Worm (Caenorhabditis elegans) whole organism, L4 larva: ENCODE measurements around the gene spin-2.

ENCODE experiments used
- F49E8.2 ChIP-seq: sonication (generic microtip); optimal IDR thresholded peaks from 2 replicates; lab custom pipeline; 2016; ENCODE audit warnings: missing compliant biosample characterization, mild to moderate bottlenecking, missing genetic modification characterization, borderline replicate concordance
- ZK337.2 ChIP-seq: fragments of 200-800 bp; sonication (Bioruptor generic); IDR thresholded peaks from 2 replicates; pipeline ENCODE4 v1.3.6; 2022; ENCODE audit warnings: missing genetic modification reagents, missing genetic modification characterization, missing compliant biosample characterization
- aly-2 ChIP-seq: sonication (generic microtip); optimal IDR thresholded peaks from 2 replicates; lab custom pipeline; 2018; ENCODE audit warnings: missing biosample characterization, missing genetic modification characterization
- ama-1 ChIP-seq: fragments of 150-350 bp; optimal IDR thresholded peaks from 2 replicates; lab custom pipeline; 2014; ENCODE audit warnings: inconsistent platforms, mixed read lengths
- arid-1 ChIP-seq: fragments of 200-800 bp; sonication (Bioruptor generic); conservative IDR thresholded peaks from 2 replicates; pipeline ENCODE4 v1.3.6; 2022; ENCODE audit warnings: missing genetic modification reagents, missing genetic modification characterization, missing compliant biosample characterization
- ceh-20 ChIP-seq: fragments of 200-800 bp; sonication (Bioruptor generic); IDR thresholded peaks from 2 replicates; pipeline ENCODE4 v1.3.6; 2022; ENCODE audit warnings: missing genetic modification reagents, missing genetic modification characterization, missing compliant biosample characterization
- ceh-82 ChIP-seq: sonication (generic microtip); optimal IDR thresholded peaks from 2 replicates; lab custom pipeline; 2017; ENCODE audit warnings: missing biosample characterization, missing genetic modification characterization
- ces-1 ChIP-seq: fragments of 150-350 bp; sonication (generic microtip); optimal IDR thresholded peaks from 4 replicates; lab custom pipeline; 2014; ENCODE audit warnings: missing biosample characterization, missing genetic modification reagents, missing genetic modification characterization
- daf-12 ChIP-seq: fragments of 150-350 bp; optimal IDR thresholded peaks from 2 replicates; lab custom pipeline; 2014; ENCODE audit warnings: missing biosample characterization, missing genetic modification reagents, missing genetic modification characterization
- dmd-6 ChIP-seq: fragments of 200-800 bp; sonication (Bioruptor generic); IDR thresholded peaks from 2 replicates; pipeline ENCODE4 v1.3.6; 2022; ENCODE audit warnings: missing genetic modification reagents, missing genetic modification characterization, missing compliant biosample characterization
- dmd-9 ChIP-seq: fragments of 200-800 bp; sonication (Bioruptor generic); IDR thresholded peaks from 2 replicates; pipeline ENCODE4 v1.3.6; 2022; ENCODE audit warnings: missing genetic modification reagents, missing genetic modification characterization, missing compliant biosample characterization
- egl-43 ChIP-seq: fragments of 200-800 bp; sonication (Bioruptor generic); IDR thresholded peaks from 2 replicates; pipeline ENCODE4 v1.3.6; 2022; ENCODE audit warnings: missing genetic modification reagents, missing genetic modification characterization, missing compliant biosample characterization
- fkh-10 ChIP-seq: fragments of 150-350 bp; optimal IDR thresholded peaks from 2 replicates; lab custom pipeline; 2014; ENCODE audit warnings: missing biosample characterization, missing genetic modification reagents, missing genetic modification characterization
- gei-8 ChIP-seq: fragments of 200-800 bp; sonication (Bioruptor generic); optimal IDR thresholded peaks from 2 replicates; lab custom pipeline; 2018; ENCODE audit warnings: mild to moderate bottlenecking, missing genetic modification characterization, missing compliant biosample characterization
- hlh-11 ChIP-seq: fragments of 200-800 bp; sonication (Bioruptor generic); optimal IDR thresholded peaks from 2 replicates; lab custom pipeline; 2018; ENCODE audit warnings: mild to moderate bottlenecking, missing genetic modification characterization, missing compliant biosample characterization
- hlh-30 ChIP-seq: sonication (generic microtip); optimal IDR thresholded peaks from 2 replicates; lab custom pipeline; 2017; ENCODE audit warnings: antibody characterized with exemption, mild to moderate bottlenecking, missing genetic modification characterization, missing compliant biosample characterization; ENCODE audit not compliant: insufficient read depth
- jun-1 ChIP-seq: fragments of 150-350 bp; optimal IDR thresholded peaks from 2 replicates; lab custom pipeline; 2014; ENCODE audit warnings: missing biosample characterization, missing genetic modification reagents, missing genetic modification characterization
- lim-7 ChIP-seq: fragments of 200-800 bp; sonication (Bioruptor generic); IDR thresholded peaks from 2 replicates; pipeline ENCODE4 v1.3.6; 2022; ENCODE audit warnings: missing genetic modification characterization, missing compliant biosample characterization
- lin-1 ChIP-seq: fragments of 200-800 bp; sonication (Bioruptor generic); IDR thresholded peaks from 2 replicates; pipeline ENCODE4 v1.3.6; 2022; ENCODE audit warnings: missing genetic modification reagents, missing genetic modification characterization, missing compliant biosample characterization
- lin-15B ChIP-seq: fragments of 150-350 bp; sonication (generic microtip); optimal IDR thresholded peaks from 3 replicates; lab custom pipeline; 2014; ENCODE audit warnings: missing biosample characterization, missing genetic modification characterization
- lin-29 ChIP-seq: fragments of 200-800 bp; sonication (Bioruptor generic); IDR thresholded peaks from 2 replicates; pipeline ENCODE4 v1.3.6; 2022; ENCODE audit warnings: missing genetic modification reagents, missing genetic modification characterization, missing compliant biosample characterization
- lin-38 ChIP-seq: fragments of 200-800 bp; sonication (Bioruptor generic); IDR thresholded peaks from 2 replicates; pipeline ENCODE4 v1.3.6; 2022; ENCODE audit warnings: missing genetic modification reagents, missing genetic modification characterization, missing compliant biosample characterization
- lin-39 ChIP-seq: fragments of 150-350 bp; optimal IDR thresholded peaks from 2 replicates; lab custom pipeline; 2014; ENCODE audit warnings: missing biosample characterization, missing genetic modification reagents, missing genetic modification characterization
- madf-5 ChIP-seq, 2 experiments: fragments of 200-800 bp; sonication (Bioruptor generic); IDR thresholded peaks; 2 replicates each; pipeline ENCODE4 v1.3.6; 2022; ENCODE audit warnings: missing compliant biosample characterization in 2 of 2, missing genetic modification characterization in 2 of 2
- mep-1 ChIP-seq: fragments of 150-350 bp; sonication (generic microtip); optimal IDR thresholded peaks from 3 replicates; lab custom pipeline; 2014; ENCODE audit warnings: missing biosample characterization, missing genetic modification characterization
- mxl-3 ChIP-seq: fragments of 200-800 bp; sonication (Bioruptor generic); optimal IDR thresholded peaks from 2 replicates; lab custom pipeline; 2018; ENCODE audit warnings: mild to moderate bottlenecking, missing genetic modification characterization, missing compliant biosample characterization
- nhr-10 ChIP-seq: fragments of 150-350 bp; optimal IDR thresholded peaks from 2 replicates; lab custom pipeline; 2014; ENCODE audit warnings: missing biosample characterization, missing genetic modification characterization
- nhr-11 ChIP-seq: fragments of 150-350 bp; optimal IDR thresholded peaks from 2 replicates; lab custom pipeline; 2014; ENCODE audit warnings: missing biosample characterization, missing genetic modification characterization
- rbr-2 ChIP-seq: sonication (generic microtip); optimal IDR thresholded peaks from 2 replicates; lab custom pipeline; 2016; ENCODE audit warnings: missing genotype, missing genetic modification characterization, missing compliant biosample characterization
- sdz-12 ChIP-seq: fragments of 200-800 bp; sonication (Bioruptor generic); optimal IDR thresholded peaks from 2 replicates; lab custom pipeline; 2018; ENCODE audit warnings: mild to moderate bottlenecking, missing genetic modification characterization, missing compliant biosample characterization
- skn-1 ChIP-seq: fragments of 150-350 bp; optimal IDR thresholded peaks from 2 replicates; lab custom pipeline; 2014; ENCODE audit warnings: missing biosample characterization, missing genetic modification characterization
- snpc-4 ChIP-seq: fragments of 150-350 bp; optimal IDR thresholded peaks from 2 replicates; lab custom pipeline; 2014; ENCODE audit warnings: missing biosample characterization, missing genetic modification characterization
- tag-97 ChIP-seq: fragments of 200-800 bp; sonication (Bioruptor generic); IDR thresholded peaks from 2 replicates; pipeline ENCODE4 v1.3.6; 2022; ENCODE audit warnings: missing genetic modification characterization, missing compliant biosample characterization
- unc-39 ChIP-seq: sonication (generic microtip); optimal IDR thresholded peaks from 2 replicates; lab custom pipeline; 2017; ENCODE audit warnings: missing biosample characterization, missing genetic modification characterization
- unc-62 ChIP-seq, 3 experiments: fragments of 150-350 bp in 1 of 3; sonication (generic microtip); optimal IDR thresholded peaks in 2 of 3; peaks in 1 of 3; 1 replicate in 1 of 3; 2 replicates in 2 of 3; lab custom pipeline; 2014 to 2017; ENCODE audit warnings: missing biosample characterization in 3 of 3, missing genetic modification characterization in 3 of 3, missing genetic modification reagents in 3 of 3, missing genotype in 1 of 3
- zag-1 ChIP-seq: fragments of 150-350 bp; optimal IDR thresholded peaks from 2 replicates; lab custom pipeline; 2014; ENCODE audit warnings: missing biosample characterization, missing genetic modification characterization
- zip-2 ChIP-seq: fragments of 150-350 bp; optimal IDR thresholded peaks from 2 replicates; lab custom pipeline; 2014; ENCODE audit warnings: missing biosample characterization, missing genetic modification characterization
- ztf-11 ChIP-seq: fragments of 150-350 bp; optimal IDR thresholded peaks from 2 replicates; lab custom pipeline; 2014; ENCODE audit warnings: missing biosample characterization, missing genetic modification characterization
- ztf-7 ChIP-seq: fragments of 150-350 bp; optimal IDR thresholded peaks from 2 replicates; lab custom pipeline; 2014; ENCODE audit warnings: missing biosample characterization, missing genetic modification characterization

spin-2 gene

ce11 chrIV:13051073-13051472 lies 35.7 kb upstream of the spin-2 start, which contains the start of gene scl-11:
Gene scl-11 (plus strand): TSS chrIV:13051373.
- no peak for TF ChIP-seq ceh-20 (GFP tag; lab: Robert Waterston, UW)
- TF ChIP-seq madf-5 (GFP tag; IDR thresholded peaks at IDR 0.05; lab: Robert Waterston, UW), result no peak
- no peak for TF ChIP-seq nhr-11 (tag; lab: Kevin White, UChicago)
- TF ChIP-seq lin-39, result no peak
- no peak for TF ChIP-seq zag-1 (tag; lab: Kevin White, UChicago)
- no peak for TF ChIP-seq hlh-30 (tag; lab: Kevin White, UChicago)
- no peak for TF ChIP-seq sdz-12
- no peak for TF ChIP-seq lim-7 (GFP tag; lab: Robert Waterston, UW)
- TF ChIP-seq unc-39, result no peak
- no peak for TF ChIP-seq nhr-10 (tag; lab: Kevin White, UChicago)
- TF ChIP-seq ces-1, result no peak
- no peak for TF ChIP-seq jun-1 (tag; lab: Kevin White, UChicago)
- TF ChIP-seq mep-1 (tag; lab: Kevin White, UChicago), result no peak
- TF ChIP-seq gei-8, result no peak

ce11 chrIV:13052568-13052967 lies 34.2 kb upstream of the spin-2 start, which contains the start of gene F49E11.7:
Gene F49E11.7 (plus strand): TSS chrIV:13052868.
- TF ChIP-seq madf-5 (GFP tag; IDR thresholded peaks at IDR 0.05; lab: Robert Waterston, UW) (no peak), F49E8.2 (tag; lab: Kevin White, UChicago) (no peak), lin-29 (no peak), zip-2 (tag; lab: Kevin White, UChicago) (no peak), aly-2 (tag; lab: Kevin White, UChicago) (no peak), dmd-6 (GFP tag; lab: Robert Waterston, UW) (no peak), snpc-4 (tag; lab: Kevin White, UChicago) (no peak), lin-38 (GFP tag; lab: Robert Waterston, UW) (no peak), tag-97 (GFP tag; lab: Robert Waterston, UW) (no peak), unc-62 (GFP tag; optimal IDR thresholded peaks at IDR 0.05 in 1 of 2; lab: Kevin White, UChicago) (no peak), unc-62 (tag; optimal IDR thresholded peaks at IDR 0.05; lab: Kevin White, UChicago) (no peak), ZK337.2 (no peak), arid-1 (GFP tag; lab: Robert Waterston, UW) (no peak), mxl-3 (GFP tag; lab: Kevin White, UChicago) (no peak), rbr-2 (tag; lab: Kevin White, UChicago) (no peak), hlh-11 (tag; lab: Kevin White, UChicago) (no peak), egl-43 (GFP tag; lab: Robert Waterston, UW) (no peak), ztf-7 (tag; lab: Kevin White, UChicago) (no peak)

ce11 chrIV:13056026-13056425 lies 30.8 kb upstream of the spin-2 start, which contains the start of gene scl-1:
Gene scl-1 (plus strand): TSS chrIV:13056326.
- no peak for TF ChIP-seq ama-1 (lab: Kevin White, UChicago)
- TF ChIP-seq ceh-82, result no peak
- no peak for TF ChIP-seq nhr-10 (tag; lab: Kevin White, UChicago)
- TF ChIP-seq fkh-10, result no peak
- TF ChIP-seq dmd-9 (GFP tag; lab: Robert Waterston, UW), result no peak
- TF ChIP-seq ztf-11 (tag; lab: Kevin White, UChicago), result no peak
- no peak for TF ChIP-seq lin-15B (tag; lab: Kevin White, UChicago)
- no peak for TF ChIP-seq skn-1 (tag; lab: Kevin White, UChicago)
- no peak for TF ChIP-seq daf-12 (tag; lab: Kevin White, UChicago)
- no peak for TF ChIP-seq lin-1
- TF ChIP-seq snpc-4 (tag; lab: Kevin White, UChicago), result no peak
